Worm (Caenorhabditis elegans): ENCODE results near the gene mes-4.

DNA sequence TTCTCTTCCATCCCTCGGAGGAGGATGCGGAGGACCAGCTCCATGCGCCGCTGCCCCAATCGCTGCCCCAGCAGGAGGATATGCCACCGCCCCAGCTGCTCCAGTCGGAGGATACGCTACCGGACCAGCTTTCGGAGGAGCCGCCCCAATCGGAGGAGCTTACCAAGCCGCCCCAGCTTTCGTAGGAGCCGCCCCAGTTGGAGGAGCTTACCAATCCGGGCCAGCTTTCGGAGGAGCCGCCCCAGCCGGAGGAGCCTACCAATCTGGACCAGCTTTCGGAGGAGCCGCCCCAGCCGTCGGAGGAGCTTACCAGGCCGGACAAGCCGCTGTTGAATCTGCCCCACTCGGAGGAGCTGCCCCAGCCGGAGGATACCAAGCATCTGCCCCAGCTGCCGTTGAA lies 21.9 kb downstream of the mes-4 start:
- TF ChIP-seq nhr-28 (tag; optimal IDR thresholded peaks at IDR 0.05) (no peak), lin-13 (tag; optimal IDR thresholded peaks at IDR 0.05) (no peak), ceh-43 (GFP tag; optimal IDR thresholded peaks at IDR 0.05) (peak; percentile 6), ztf-11 (tag; optimal IDR thresholded peaks at IDR 0.05) (no peak), mab-5 (tag; optimal IDR thresholded peaks at IDR 0.05) (no peak), nhr-237 (tag; optimal IDR thresholded peaks at IDR 0.05) (no peak), mls-2 (tag; optimal IDR thresholded peaks at IDR 0.05) (no peak), elt-1 (tag; optimal IDR thresholded peaks at IDR 0.05; ENCODE audit: borderline replicate concordance, insufficient read depth) (no peak), tbx-8 (GFP tag; optimal IDR thresholded peaks at IDR 0.05) (no peak), nhr-76 (tag; optimal IDR thresholded peaks at IDR 0.05) (no peak), drap-1 (GFP tag; optimal IDR thresholded peaks at IDR 0.05) (no peak)

Measured in whole organism, mixed stage, embryonic.